Fruit fly (Drosophila melanogaster): ENCODE data around the gene CG12289.

CG12289 gene

dm6 chr3L:11418041-11418674, 40.1 kb downstream of the CG12289 start:
- TF ChIP-seq fkh (GFP tag; optimal IDR thresholded peaks at IDR 0.05) (peak; percentile 38), dac (GFP tag; optimal IDR thresholded peaks at IDR 0.05) (no peak), Eip93F (GFP tag; optimal IDR thresholded peaks at IDR 0.05) (no peak), Sox15 (GFP tag; optimal IDR thresholded peaks at IDR 0.05) (no peak), CG1621 (tag; optimal IDR thresholded peaks at IDR 0.05) (no peak), Sox14 (GFP tag; optimal IDR thresholded peaks at IDR 0.05) (peak; percentile 10), CG6276 (GFP tag; optimal IDR thresholded peaks at IDR 0.05) (peak; percentile 43), CG8632 (GFP tag; optimal IDR thresholded peaks at IDR 0.05) (no peak), cyc (GFP tag; optimal IDR thresholded peaks at IDR 0.05) (no peak), CG6808 (GFP tag; optimal IDR thresholded peaks at IDR 0.05) (no peak), CG10631 (GFP tag; optimal IDR thresholded peaks at IDR 0.05) (peak; percentile 34), CG15336 (GFP tag; IDR thresholded peaks at IDR 0.05) (peak; percentile 75), Eip75B (GFP tag; optimal IDR thresholded peaks at IDR 0.05) (no peak), CG6792 (GFP tag; optimal IDR thresholded peaks at IDR 0.05) (no peak), CG31627 (GFP tag; optimal IDR thresholded peaks at IDR 0.05) (no peak), CG10669 (GFP tag; optimal IDR thresholded peaks at IDR 0.05) (no peak), dsx (GFP tag; optimal IDR thresholded peaks at IDR 0.05; ENCODE audit: poor library complexity, severe bottlenecking) (no peak), CG8319 (GFP tag; optimal IDR thresholded peaks at IDR 0.05) (no peak), Hr4 (GFP tag; optimal IDR thresholded peaks at IDR 0.05) (peak; percentile 58), CG6163 (GFP tag; IDR thresholded peaks at IDR 0.05) (peak; percentile 61; the same call in 2 of the 3 replicates), CG3919 (GFP tag; optimal IDR thresholded peaks at IDR 0.05) (peak; percentile 31), Ets21C (GFP tag; optimal IDR thresholded peaks at IDR 0.05) (no peak), OdsH (GFP tag; optimal IDR thresholded peaks at IDR 0.05) (no peak), Sox102F (GFP tag; optimal IDR thresholded peaks at IDR 0.05) (no peak), Hr38 (GFP tag; optimal IDR thresholded peaks at IDR 0.05) (no peak), CG11294 (GFP tag; IDR thresholded peaks at IDR 0.05) (peak; percentile 20; the same call in 1 of the 2 replicates), fd59A (GFP tag; optimal IDR thresholded peaks at IDR 0.05) (no peak), acj6 (GFP tag; optimal IDR thresholded peaks at IDR 0.05) (no peak), Eip78C (GFP tag) (peak; percentile 66), CG4318 (GFP tag; optimal IDR thresholded peaks at IDR 0.05) (no peak), svp (GFP tag) (peak; percentile 27), pdm3 (GFP tag; optimal IDR thresholded peaks at IDR 0.05) (peak; percentile 2), Met (GFP tag; optimal IDR thresholded peaks at IDR 0.05) (peak; percentile 5), spab (GFP tag; optimal IDR thresholded peaks at IDR 0.05) (no peak), eg (GFP tag; IDR thresholded peaks at IDR 0.05) (peak; percentile 63; the same call in 2 of the 3 replicates), fd85E (GFP tag; optimal IDR thresholded peaks at IDR 0.05) (no peak), ss (GFP tag; optimal IDR thresholded peaks at IDR 0.05) (no peak), salr (GFP tag; optimal IDR thresholded peaks at IDR 0.05) (no peak), CG16779 (tag; optimal IDR thresholded peaks at IDR 0.05) (no peak), CG9139 (GFP tag; optimal IDR thresholded peaks at IDR 0.05) (no peak), CG8119 (GFP tag; IDR thresholded peaks at IDR 0.05) (peak; percentile 59), Blimp-1 (GFP tag; optimal IDR thresholded peaks at IDR 0.05) (no peak), esn (GFP tag; optimal IDR thresholded peaks at IDR 0.05) (no peak), net (GFP tag; optimal IDR thresholded peaks at IDR 0.05) (no peak), vri (GFP tag; optimal IDR thresholded peaks at IDR 0.05) (no peak), topi (GFP tag; optimal IDR thresholded peaks at IDR 0.05) (no peak), lz (GFP tag; optimal IDR thresholded peaks at IDR 0.05) (no peak), Gug (GFP tag; IDR thresholded peaks at IDR 0.05) (peak; percentile 25; the same call in 1 of the 2 replicates), CG11762 (GFP tag; optimal IDR thresholded peaks at IDR 0.05; ENCODE audit: insufficient read depth) (no peak), Ets96B (tag; optimal IDR thresholded peaks at IDR 0.05) (no peak), CG7368 (GFP tag; optimal IDR thresholded peaks at IDR 0.05) (no peak), achi (GFP tag; optimal IDR thresholded peaks at IDR 0.05) (peak; percentile 31)

All from whole organism, prepupa.